Worm (Caenorhabditis elegans): Measurements from ENCODE around the gene odr-4.

odr-4 gene

DNA sequence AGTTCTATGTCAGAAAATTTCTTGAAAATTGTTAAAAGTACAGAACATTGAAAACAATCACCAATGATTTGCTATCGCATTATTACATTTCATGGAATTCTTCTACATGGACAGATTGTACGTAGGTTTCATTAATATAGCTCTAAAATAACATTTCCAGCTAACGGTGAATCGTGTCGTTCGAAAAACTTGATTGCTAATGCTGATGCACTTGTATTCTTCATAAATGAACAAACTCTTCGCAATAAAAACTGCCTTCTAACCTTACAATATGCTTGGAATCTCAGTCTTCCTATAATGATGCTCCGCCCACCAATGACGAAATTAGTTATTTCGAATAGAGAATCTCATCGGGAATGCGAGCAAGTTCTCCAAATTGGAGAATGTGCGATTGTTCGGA lies 25.1 kb upstream of the odr-4 start, which contains the start of gene F37A4.6:
Gene F37A4.6, plus strand, starts transcription at position 301 of the 400 bp plus-strand sequence.
- TF ChIP-seq nhr-19 (GFP tag; conservative IDR thresholded peaks at IDR 0.05) (no peak), efl-1 (optimal IDR thresholded peaks at IDR 0.05) (no peak), efl-1 (GFP tag; optimal IDR thresholded peaks at IDR 0.05 in 1 of 2) (no peak), mep-1 (tag; optimal IDR thresholded peaks at IDR 0.05) (no peak), grh-1 (GFP tag; IDR thresholded peaks at IDR 0.05) (no peak), aha-1 (tag; optimal IDR thresholded peaks at IDR 0.05) (no peak), ceh-63 (GFP tag; optimal IDR thresholded peaks at IDR 0.05) (no peak), hlh-17 (GFP tag; optimal IDR thresholded peaks at IDR 0.05; ENCODE audit: borderline replicate concordance) (no peak), nhr-20 (tag; optimal IDR thresholded peaks at IDR 0.05) (no peak), ets-5 (GFP tag; IDR thresholded peaks at IDR 0.05) (no peak)

DNA sequence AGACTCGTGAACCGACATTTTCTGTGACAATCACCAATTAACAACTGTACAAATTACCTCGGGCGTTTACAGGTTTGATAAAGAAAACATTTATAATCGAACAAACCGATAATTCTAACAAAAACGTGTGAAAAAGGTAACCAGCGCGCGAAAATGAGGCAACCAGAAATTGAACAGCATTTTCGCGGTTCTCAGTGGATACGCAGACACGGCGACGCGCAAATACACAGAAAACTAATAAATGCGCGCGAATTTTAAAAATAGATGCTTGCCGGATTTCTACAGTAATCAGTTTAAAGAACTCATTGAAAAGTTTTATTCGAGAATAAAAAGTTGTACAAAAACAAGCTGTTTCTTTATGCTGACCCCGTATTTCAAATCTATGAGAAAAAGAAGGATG lies 20.6 kb upstream of the odr-4 start, which contains the start of gene isw-1:
Gene isw-1, minus strand, starts transcription at position 118 of the 400 bp plus-strand sequence.
- TF ChIP-seq nhr-85 (tag), result peak; percentile 68
- peak in 1 of 6 experiments; percentile 24 for TF ChIP-seq elt-3 (tag; optimal IDR thresholded peaks at IDR 0.05)
- TF ChIP-seq ceh-82 (tag; optimal IDR thresholded peaks at IDR 0.05), result peak in 1 of 3 experiments; percentile 57
- no peak for TF ChIP-seq isw-1 (GFP tag; IDR thresholded peaks at IDR 0.05)
- peak; percentile 16 for TF ChIP-seq jun-1 (tag; optimal IDR thresholded peaks at IDR 0.05)
- peak; percentile 47 for TF ChIP-seq lin-15B (tag; optimal IDR thresholded peaks at IDR 0.05)
- peak; percentile 2 for TF ChIP-seq unc-130 (tag; optimal IDR thresholded peaks at IDR 0.05)
- TF ChIP-seq swsn-7 (tag; optimal IDR thresholded peaks at IDR 0.05), result peak; percentile 24
- no peak for TF ChIP-seq ces-1 (GFP tag; optimal IDR thresholded peaks at IDR 0.05)
- peak; percentile 67 for TF ChIP-seq rnt-1 (tag; optimal IDR thresholded peaks at IDR 0.05)
- peak; percentile 13 for TF ChIP-seq unc-86 (tag; optimal IDR thresholded peaks at IDR 0.05)
- no peak for TF ChIP-seq pax-3 (tag; optimal IDR thresholded peaks at IDR 0.05)
- TF ChIP-seq mep-1 (tag; optimal IDR thresholded peaks at IDR 0.05), result peak; percentile 71
- TF ChIP-seq mdl-1 (tag; optimal IDR thresholded peaks at IDR 0.05), result peak in 1 of 2 experiments; percentile 11
- peak; percentile 7 for TF ChIP-seq C04F5.9 (tag; optimal IDR thresholded peaks at IDR 0.05)
- TF ChIP-seq alr-1 (tag; optimal IDR thresholded peaks at IDR 0.05; ENCODE audit: borderline replicate concordance), result no peak
- TF ChIP-seq lin-35 (GFP tag; optimal IDR thresholded peaks at IDR 0.05), result peak; percentile 95 to 98
- peak; percentile 59 for TF ChIP-seq blmp-1 (tag; optimal IDR thresholded peaks at IDR 0.05)
- TF ChIP-seq dpl-1 (GFP tag; optimal IDR thresholded peaks at IDR 0.05), result peak; percentile 94 to 97 (median 95)
- TF ChIP-seq nhr-19 (GFP tag; conservative IDR thresholded peaks at IDR 0.05), result peak; percentile 39
- TF ChIP-seq skn-1 (tag; optimal IDR thresholded peaks at IDR 0.05), result peak; percentile 46
- TF ChIP-seq nhr-90 (tag; optimal IDR thresholded peaks at IDR 0.05; ENCODE audit: poor library complexity), result peak; percentile 21
- peak in 1 of 2 experiments; percentile 82 for TF ChIP-seq lsy-2 (tag; optimal IDR thresholded peaks at IDR 0.05)
- TF ChIP-seq nhr-20 (tag; optimal IDR thresholded peaks at IDR 0.05), result peak; percentile 53
- TF ChIP-seq sup-37 (GFP tag; optimal IDR thresholded peaks at IDR 0.05), result no peak
- TF ChIP-seq C16A3.4 (tag; optimal IDR thresholded peaks at IDR 0.05), result peak; percentile 49
- TF ChIP-seq nhr-11 (tag; optimal IDR thresholded peaks at IDR 0.05), result no peak
- no peak for TF ChIP-seq nhr-237 (tag; optimal IDR thresholded peaks at IDR 0.05)
- peak; percentile 95 to 97 for TF ChIP-seq efl-1 (optimal IDR thresholded peaks at IDR 0.05)
- peak; percentile 95 to 99 for TF ChIP-seq efl-1 (GFP tag; optimal IDR thresholded peaks at IDR 0.05 in 1 of 2)
- no peak for TF ChIP-seq aly-2 (tag; optimal IDR thresholded peaks at IDR 0.05)
- TF ChIP-seq xbp-1 (tag; optimal IDR thresholded peaks at IDR 0.05), result peak; percentile 53
- TF ChIP-seq C34B4.2 (tag; optimal IDR thresholded peaks at IDR 0.05), result no peak
- TF ChIP-seq F16B12.6 (tag; optimal IDR thresholded peaks at IDR 0.05), result peak; percentile 84

DNA sequence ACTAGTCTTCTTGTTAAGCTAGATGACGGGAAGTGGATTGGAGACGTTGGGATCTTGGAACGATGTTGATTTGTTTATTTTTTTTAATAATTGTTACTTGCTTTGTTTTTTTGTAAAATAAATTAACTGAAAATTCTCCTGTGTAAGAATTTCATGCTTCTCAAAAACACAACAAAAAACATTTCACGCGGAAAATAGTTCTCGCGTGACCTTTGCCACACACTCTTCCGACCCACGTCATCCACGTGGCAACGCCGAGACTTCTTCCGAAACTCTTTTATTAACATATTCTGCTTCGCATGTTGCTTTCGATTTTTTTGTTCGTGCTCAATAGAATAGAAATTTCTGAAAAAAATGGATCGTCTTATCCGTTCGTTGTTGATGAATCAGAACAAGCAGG lies 19.0 kb upstream of the odr-4 start, which contains the start of gene F37A4.5:
Gene F37A4.5, plus strand, starts transcription at position 301 of the 400 bp plus-strand sequence.
- TF ChIP-seq fkh-10 (GFP tag; optimal IDR thresholded peaks at IDR 0.05) (no peak), fos-1 (tag; optimal IDR thresholded peaks at IDR 0.05) (no peak), sptf-1 (tag; optimal IDR thresholded peaks at IDR 0.05) (no peak), fkh-8 (tag; optimal IDR thresholded peaks at IDR 0.05) (no peak), C16A3.4 (tag; optimal IDR thresholded peaks at IDR 0.05) (no peak), isw-1 (GFP tag; IDR thresholded peaks at IDR 0.05) (no peak), ceh-63 (GFP tag; optimal IDR thresholded peaks at IDR 0.05) (no peak), C04F5.9 (tag; optimal IDR thresholded peaks at IDR 0.05) (no peak), blmp-1 (tag; optimal IDR thresholded peaks at IDR 0.05) (no peak), ztf-4 (tag; optimal IDR thresholded peaks at IDR 0.05) (no peak), mep-1 (tag; optimal IDR thresholded peaks at IDR 0.05) (no peak), lin-15B (tag; optimal IDR thresholded peaks at IDR 0.05) (no peak), efl-3 (GFP tag; optimal IDR thresholded peaks at IDR 0.05) (no peak), nhr-85 (tag) (no peak)
